Fruit fly (Drosophila melanogaster): Measurements from ENCODE around the gene CG31954.

The CG31954 gene

dm6 chr2L:3524729-3525181 is 14.9 kb upstream of the CG31954 start, which contains the start of gene CG8852 (continued):
- TF ChIP-seq CG1024 (GFP tag; IDR thresholded peaks at IDR 0.05) (no peak), psq (GFP tag; optimal IDR thresholded peaks at IDR 0.05) (no peak), Gug (GFP tag; IDR thresholded peaks at IDR 0.05) (0 out of 4 replicates have a peak, but pooled peaks have one; percentile 34), MTF-1 (GFP tag; optimal IDR thresholded peaks at IDR 0.05; ENCODE audit: borderline replicate concordance) (no peak), Xbp1 (GFP tag; optimal IDR thresholded peaks at IDR 0.05) (peak; percentile 34), Ada2b (GFP tag; IDR thresholded peaks at IDR 0.05) (no peak), tin (GFP tag; optimal IDR thresholded peaks at IDR 0.05) (no peak), nom (GFP tag; optimal IDR thresholded peaks at IDR 0.05) (no peak), CG10321 (GFP tag; IDR thresholded peaks at IDR 0.05) (no peak), vvl (GFP tag; IDR thresholded peaks at IDR 0.05) (no peak; the same call in 1 of the 2 replicates), Doc2 (GFP tag; IDR thresholded peaks at IDR 0.05) (no peak), Blimp-1 (GFP tag; optimal IDR thresholded peaks at IDR 0.05) (no peak), D19B (GFP tag; optimal IDR thresholded peaks at IDR 0.05) (peak; percentile 65), repo (GFP tag; optimal IDR thresholded peaks at IDR 0.05) (no peak), gt (GFP tag; IDR thresholded peaks at IDR 0.05) (no peak), CG8924 (tag; optimal IDR thresholded peaks at IDR 0.05) (peak; percentile 32), CG10543 (GFP tag; optimal IDR thresholded peaks at IDR 0.05) (peak; percentile 44), Hsf (GFP tag; optimal IDR thresholded peaks at IDR 0.05) (peak; percentile 11), CG11723 (GFP tag; optimal IDR thresholded peaks at IDR 0.05) (no peak), mirr (GFP tag; optimal IDR thresholded peaks at IDR 0.05) (no peak), lola (GFP tag; optimal IDR thresholded peaks at IDR 0.05) (no peak), CG9932 (GFP tag; IDR thresholded peaks at IDR 0.05) (peak; percentile 60), CG4328 (GFP tag; optimal IDR thresholded peaks at IDR 0.05) (peak; percentile 12), CG11093 (GFP tag; IDR thresholded peaks at IDR 0.05) (0 out of 3 replicates have a peak, but pooled peaks have one; percentile 8), wor (GFP tag; IDR thresholded peaks at IDR 0.05) (peak; percentile 45), CG12071 (GFP tag; optimal IDR thresholded peaks at IDR 0.05) (no peak), CG17568 (GFP tag; optimal IDR thresholded peaks at IDR 0.05) (no peak), CG16863 (GFP tag; optimal IDR thresholded peaks at IDR 0.05) (no peak), Atf6 (GFP tag; IDR thresholded peaks at IDR 0.05) (peak; percentile 54; the same call in 1 of the 2 replicates), Adf1 (GFP tag; IDR thresholded peaks at IDR 0.05) (no peak), CG10462 (GFP tag; optimal IDR thresholded peaks at IDR 0.05) (no peak), fd64A (GFP tag; optimal IDR thresholded peaks at IDR 0.05) (no peak), Asciz (GFP tag; optimal IDR thresholded peaks at IDR 0.05) (no peak), GATAe (GFP tag; conservative IDR thresholded peaks at IDR 0.05) (no peak), dpn (GFP tag; optimal IDR thresholded peaks at IDR 0.05) (peak in 1 of 2 experiments; percentile 9), lmd (GFP tag; IDR thresholded peaks at IDR 0.05) (peak; percentile 39; the same call in 1 of the 2 replicates), ci (GFP tag; IDR thresholded peaks at IDR 0.05) (0 out of 3 replicates have a peak, but pooled peaks have one; percentile 29), CG18011 (GFP tag; optimal IDR thresholded peaks at IDR 0.05) (no peak), so (GFP tag; IDR thresholded peaks at IDR 0.05) (0 out of 3 replicates have a peak, but pooled peaks have one; percentile 13), CG32532 (GFP tag; IDR thresholded peaks at IDR 0.05) (peak; percentile 58), BEAF-32 (GFP tag; optimal IDR thresholded peaks at IDR 0.05) (no peak), CG34376 (GFP tag; optimal IDR thresholded peaks at IDR 0.05) (no peak), CG15073 (GFP tag; optimal IDR thresholded peaks at IDR 0.05) (no peak), CG4424 (GFP tag; optimal IDR thresholded peaks at IDR 0.05) (no peak), CG13775 (GFP tag; optimal IDR thresholded peaks at IDR 0.05) (peak; percentile 10), hkb (optimal IDR thresholded peaks at IDR 0.05) (no peak), hkb (GFP tag; IDR thresholded peaks at IDR 0.05) (peak; percentile 33; the same call in 1 of the 2 replicates), hbn (GFP tag; IDR thresholded peaks at IDR 0.05; ENCODE audit: partially characterized antibody) (no peak), Dek (tag; optimal IDR thresholded peaks at IDR 0.05) (peak; percentile 0), CG30403 (GFP tag; optimal IDR thresholded peaks at IDR 0.05) (no peak), sens (GFP tag) (no peak)
